Fruit fly (Drosophila melanogaster): ENCODE measurements around the gene ninaC.

Gene ninaC

dm6 chr2L:7339392-7340014, 38.0 kb upstream of the ninaC start:
- TF ChIP-seq Hr78 (GFP tag; optimal IDR thresholded peaks at IDR 0.05), result no peak
- no peak for TF ChIP-seq brk (GFP tag; optimal IDR thresholded peaks at IDR 0.05)
- TF ChIP-seq br (GFP tag; optimal IDR thresholded peaks at IDR 0.05), result no peak
- TF ChIP-seq dmrt93B (GFP tag; optimal IDR thresholded peaks at IDR 0.05), result peak; percentile 18
- peak; percentile 38 for TF ChIP-seq Hr83 (GFP tag; optimal IDR thresholded peaks at IDR 0.05; ENCODE audit: poor library complexity, severe bottlenecking)
- no peak for TF ChIP-seq lola (GFP tag; optimal IDR thresholded peaks at IDR 0.05)
- no peak for TF ChIP-seq rgr (GFP tag; optimal IDR thresholded peaks at IDR 0.05)

- no peak for TF ChIP-seq Hr78 (GFP tag; optimal IDR thresholded peaks at IDR 0.05)
- TF ChIP-seq foxo (GFP tag; optimal IDR thresholded peaks at IDR 0.05), result no peak
- TF ChIP-seq GATAd (GFP tag; optimal IDR thresholded peaks at IDR 0.05), result no peak
- TF ChIP-seq Myc (optimal IDR thresholded peaks at IDR 0.05), result no peak
- no peak for TF ChIP-seq OdsH (GFP tag; optimal IDR thresholded peaks at IDR 0.05)
- TF ChIP-seq Sp1 (GFP tag; optimal IDR thresholded peaks at IDR 0.05), result no peak
- TF ChIP-seq Abd-B (GFP tag; optimal IDR thresholded peaks at IDR 0.05), result no peak
- TF ChIP-seq dl (GFP tag; optimal IDR thresholded peaks at IDR 0.05; ENCODE audit: insufficient read depth in 1 of 2, partially characterized antibody in 2 of 2), result no peak
Measured at dm6 chr2L:7340139-7340538, 37.4 kb upstream of the ninaC start.

dm6 chr2L:7352775-7353187, 24.7 kb upstream of the ninaC start:
- TF ChIP-seq Myc (optimal IDR thresholded peaks at IDR 0.05) (no peak), fru (GFP tag; optimal IDR thresholded peaks at IDR 0.05) (no peak), psq (GFP tag; optimal IDR thresholded peaks at IDR 0.05) (no peak), Abd-B (GFP tag; optimal IDR thresholded peaks at IDR 0.05) (no peak), CG32264 (GFP tag; optimal IDR thresholded peaks at IDR 0.05) (no peak), HLH106 (tag; optimal IDR thresholded peaks at IDR 0.05) (no peak), woc (GFP tag; optimal IDR thresholded peaks at IDR 0.05) (no peak), dsf (GFP tag; optimal IDR thresholded peaks at IDR 0.05; ENCODE audit: borderline replicate concordance) (no peak), jim (GFP tag; optimal IDR thresholded peaks at IDR 0.05) (no peak), h (GFP tag; optimal IDR thresholded peaks at IDR 0.05) (no peak), OdsH (GFP tag; optimal IDR thresholded peaks at IDR 0.05) (no peak), sv (GFP tag; optimal IDR thresholded peaks at IDR 0.05) (no peak), dmrt93B (GFP tag; optimal IDR thresholded peaks at IDR 0.05) (no peak), GATAd (GFP tag; optimal IDR thresholded peaks at IDR 0.05) (no peak), Rel (GFP tag; optimal IDR thresholded peaks at IDR 0.05) (no peak), Rel (tag; optimal IDR thresholded peaks at IDR 0.05) (no peak), CrebA (GFP tag; optimal IDR thresholded peaks at IDR 0.05; ENCODE audit: borderline replicate concordance) (no peak), Hnf4 (GFP tag; optimal IDR thresholded peaks at IDR 0.05) (no peak), foxo (GFP tag; optimal IDR thresholded peaks at IDR 0.05) (no peak), Mio (GFP tag; optimal IDR thresholded peaks at IDR 0.05) (no peak), sage (GFP tag; optimal IDR thresholded peaks at IDR 0.05) (no peak)

dm6 chr2L:7358008-7358582, 19.4 kb upstream of the ninaC start:
- no peak for TF ChIP-seq lola (GFP tag; optimal IDR thresholded peaks at IDR 0.05)
- peak; percentile 44 for TF ChIP-seq CrebA (GFP tag; optimal IDR thresholded peaks at IDR 0.05; ENCODE audit: borderline replicate concordance)
- peak; percentile 89 for TF ChIP-seq Sp1 (GFP tag; optimal IDR thresholded peaks at IDR 0.05)
- TF ChIP-seq pan (optimal IDR thresholded peaks at IDR 0.05), result no peak
- peak; percentile 82 for TF ChIP-seq psq (GFP tag; optimal IDR thresholded peaks at IDR 0.05)
- no peak for TF ChIP-seq Abd-B (GFP tag; optimal IDR thresholded peaks at IDR 0.05)
- TF ChIP-seq sage (GFP tag; optimal IDR thresholded peaks at IDR 0.05), result peak; percentile 86
- TF ChIP-seq br (GFP tag; optimal IDR thresholded peaks at IDR 0.05), result peak; percentile 94
- TF ChIP-seq Hr78 (GFP tag; optimal IDR thresholded peaks at IDR 0.05), result no peak
- TF ChIP-seq N (GFP tag; optimal IDR thresholded peaks at IDR 0.05), result no peak
- TF ChIP-seq Vsx2 (GFP tag; optimal IDR thresholded peaks at IDR 0.05; ENCODE audit: partially characterized antibody), result no peak
- TF ChIP-seq Dif (GFP tag; optimal IDR thresholded peaks at IDR 0.05; ENCODE audit: partially characterized antibody), result no peak
- TF ChIP-seq ey (GFP tag; optimal IDR thresholded peaks at IDR 0.05), result peak; percentile 93
- TF ChIP-seq Myc (optimal IDR thresholded peaks at IDR 0.05), result no peak
- peak; percentile 92 for TF ChIP-seq Hnf4 (GFP tag; optimal IDR thresholded peaks at IDR 0.05)
- TF ChIP-seq usp (GFP tag; optimal IDR thresholded peaks at IDR 0.05), result no peak
- TF ChIP-seq foxo (GFP tag; optimal IDR thresholded peaks at IDR 0.05), result peak; percentile 72 to 93
- peak; percentile 90 for TF ChIP-seq woc (GFP tag; optimal IDR thresholded peaks at IDR 0.05)
- TF ChIP-seq tai (GFP tag; optimal IDR thresholded peaks at IDR 0.05), result peak; percentile 81
- TF ChIP-seq brk (GFP tag; optimal IDR thresholded peaks at IDR 0.05), result peak; percentile 75
- TF ChIP-seq OdsH (GFP tag; optimal IDR thresholded peaks at IDR 0.05), result peak; percentile 90
- no peak for TF ChIP-seq sv (GFP tag; optimal IDR thresholded peaks at IDR 0.05)
- TF ChIP-seq Jra (GFP tag; optimal IDR thresholded peaks at IDR 0.05), result peak; percentile 79
- TF ChIP-seq CG9705 (GFP tag; optimal IDR thresholded peaks at IDR 0.05), result peak; percentile 86
- no peak for TF ChIP-seq dl (GFP tag; optimal IDR thresholded peaks at IDR 0.05; ENCODE audit: insufficient read depth in 1 of 2, partially characterized antibody in 2 of 2)
- TF ChIP-seq GATAd (GFP tag; optimal IDR thresholded peaks at IDR 0.05), result no peak
- TF ChIP-seq dsf (GFP tag; optimal IDR thresholded peaks at IDR 0.05; ENCODE audit: borderline replicate concordance), result peak; percentile 42
- peak; percentile 76 for TF ChIP-seq dmrt93B (GFP tag; optimal IDR thresholded peaks at IDR 0.05)
- TF ChIP-seq h (GFP tag; optimal IDR thresholded peaks at IDR 0.05), result peak; percentile 96
- peak; percentile 95 for TF ChIP-seq fru (GFP tag; optimal IDR thresholded peaks at IDR 0.05)
- peak; percentile 85 for TF ChIP-seq CG32264 (GFP tag; optimal IDR thresholded peaks at IDR 0.05)
- TF ChIP-seq Dfd (GFP tag; optimal IDR thresholded peaks at IDR 0.05), result no peak
- TF ChIP-seq Rel (GFP tag; optimal IDR thresholded peaks at IDR 0.05), result peak; percentile 84
- peak; percentile 80 for TF ChIP-seq Rel (tag; optimal IDR thresholded peaks at IDR 0.05)
- TF ChIP-seq HLH106 (tag; optimal IDR thresholded peaks at IDR 0.05), result peak; percentile 92
